Fruit fly (Drosophila melanogaster) whole organism, embryonic: ENCODE measurements around the gene Rad60.

Source experiments
- Ada2b ChIP-seq: fragments of 200-800 bp; sonication (Bioruptor generic); IDR thresholded peaks from 2 replicates; pipeline ENCODE4 v1.3.6; 2022; ENCODE audit warnings: missing biosample characterization, missing genetic modification characterization
- CG10431 ChIP-seq: fragments of 200-800 bp; sonication (Bioruptor generic); optimal IDR thresholded peaks from 3 replicates; lab custom pipeline; 2018; ENCODE audit warnings: missing biosample characterization, mild to moderate bottlenecking, missing genetic modification characterization
- CG10462 ChIP-seq: fragments of 200-800 bp; sonication (Bioruptor generic); optimal IDR thresholded peaks from 2 replicates; lab custom pipeline; 2016; ENCODE audit warnings: missing biosample characterization, missing genetic modification characterization
- CG10654 ChIP-seq: fragments of 200-800 bp; sonication (Bioruptor generic); optimal IDR thresholded peaks from 2 replicates; lab custom pipeline; 2016; ENCODE audit warnings: missing biosample characterization, missing genetic modification characterization
- CG11456 ChIP-seq: fragments of 200-800 bp; sonication (Bioruptor generic); IDR thresholded peaks from 3 replicates; pipeline ENCODE4 v1.3.6; 2022; ENCODE audit warnings: missing biosample characterization, missing genetic modification characterization
- CG11504 ChIP-seq: fragments of 200-800 bp; sonication (Bioruptor generic); optimal IDR thresholded peaks from 3 replicates; lab custom pipeline; 2019; ENCODE audit warnings: missing biosample characterization, mild to moderate bottlenecking, missing genetic modification characterization, moderate library complexity
- CG11560 ChIP-seq: fragments of 200-800 bp; sonication (Bioruptor generic); IDR thresholded peaks from 3 replicates; pipeline ENCODE4 v1.3.6; 2022; ENCODE audit warnings: missing biosample characterization, missing genetic modification characterization
- CG12769 ChIP-seq: fragments of 200-800 bp; sonication (Bioruptor generic); optimal IDR thresholded peaks from 2 replicates; lab custom pipeline; 2019; ENCODE audit warnings: missing biosample characterization, mild to moderate bottlenecking, missing genetic modification characterization, moderate library complexity
- CG14441 ChIP-seq: fragments of 200-800 bp; sonication (Bioruptor generic); IDR thresholded peaks from 2 replicates; pipeline ENCODE4 v1.3.6; 2022; ENCODE audit warnings: missing biosample characterization, missing genetic modification characterization
- CG14667 ChIP-seq: fragments of 200-800 bp; sonication (Bioruptor generic); IDR thresholded peaks from 2 replicates; pipeline ENCODE4 v1.3.6; 2022; ENCODE audit warnings: missing biosample characterization, missing genetic modification characterization
- CG1602 ChIP-seq: fragments of 200-800 bp; sonication (Bioruptor generic); optimal IDR thresholded peaks from 3 replicates; lab custom pipeline; 2016; ENCODE audit warnings: missing biosample characterization, missing genetic modification characterization
- CG17361 ChIP-seq: fragments of 200-800 bp; sonication (Bioruptor generic); IDR thresholded peaks from 3 replicates; pipeline ENCODE4 v1.3.6; 2022; ENCODE audit warnings: missing biosample characterization, missing genetic modification characterization
- CG17829 ChIP-seq: fragments of 200-800 bp; optimal IDR thresholded peaks from 2 replicates; lab custom pipeline; 2019; ENCODE audit warnings: missing biosample characterization, mild to moderate bottlenecking, missing genetic modification characterization, moderate library complexity
- CG18262 ChIP-seq: fragments of 200-800 bp; optimal IDR thresholded peaks from 3 replicates; lab custom pipeline; 2019; ENCODE audit warnings: missing biosample characterization, mild to moderate bottlenecking, missing genetic modification characterization, moderate library complexity
- CG2712 ChIP-seq: fragments of 200-800 bp; optimal IDR thresholded peaks from 3 replicates; lab custom pipeline; 2019; ENCODE audit warnings: missing biosample characterization, mild to moderate bottlenecking, missing genetic modification characterization, moderate library complexity
- CG2875 ChIP-seq: fragments of 200-800 bp; sonication (Bioruptor generic); optimal IDR thresholded peaks from 2 replicates; lab custom pipeline; 2017; ENCODE audit warnings: missing biosample characterization, mild to moderate bottlenecking, missing genetic modification characterization, missing genetic modification reagents
- CG3065 ChIP-seq: fragments of 200-800 bp; sonication (Bioruptor generic); optimal IDR thresholded peaks from 2 replicates; lab custom pipeline; 2016; ENCODE audit warnings: missing biosample characterization, missing genetic modification characterization
- CG3163 ChIP-seq: fragments of 200-800 bp; sonication (Bioruptor generic); optimal IDR thresholded peaks from 3 replicates; lab custom pipeline; 2016; ENCODE audit warnings: missing biosample characterization, missing genetic modification characterization
- CG3726 ChIP-seq: fragments of 200-800 bp; sonication (Bioruptor generic); IDR thresholded peaks from 3 replicates; pipeline ENCODE4, ENCODE4 v1.3.6; 2022; ENCODE audit warnings: missing biosample characterization, missing genetic modification characterization
- CG4328 ChIP-seq: fragments of 200-800 bp; sonication (Bioruptor generic); optimal IDR thresholded peaks from 3 replicates; lab custom pipeline; 2017; ENCODE audit warnings: missing biosample characterization, missing genetic modification reagents, missing genetic modification characterization
- CG4404 ChIP-seq: fragments of 200-800 bp; sonication (Bioruptor generic); IDR thresholded peaks from 2 replicates; pipeline ENCODE4 v1.3.6; 2022; ENCODE audit warnings: missing biosample characterization, missing genetic modification characterization
- CG6254 ChIP-seq: fragments of 200-800 bp; sonication (Bioruptor generic); optimal IDR thresholded peaks from 3 replicates; lab custom pipeline; 2017; ENCODE audit warnings: mild to moderate bottlenecking, missing biosample characterization, missing genetic modification reagents, missing genetic modification characterization
- CG6683 ChIP-seq: fragments of 200-800 bp; sonication (Bioruptor generic); optimal IDR thresholded peaks from 2 replicates; lab custom pipeline; 2017; ENCODE audit warnings: missing biosample characterization, mild to moderate bottlenecking, missing genetic modification characterization, missing genetic modification reagents
- CG7786 ChIP-seq: fragments of 200-800 bp; sonication (Bioruptor generic); optimal IDR thresholded peaks from 2 replicates; lab custom pipeline; 2016; ENCODE audit warnings: missing biosample characterization, missing genetic modification characterization
- CG8281 ChIP-seq: fragments of 200-800 bp; sonication (Bioruptor generic); optimal IDR thresholded peaks from 2 replicates; lab custom pipeline; 2018; ENCODE audit warnings: missing biosample characterization, mild to moderate bottlenecking, missing genetic modification characterization, moderate library complexity
- CG8478 ChIP-seq: fragments of >200 bp; optimal IDR thresholded peaks from 2 replicates; lab custom pipeline; 2018
- CkIIα-i1 ChIP-seq: fragments of 200-800 bp; sonication (Bioruptor generic); IDR thresholded peaks from 2 replicates; pipeline ENCODE4 v1.3.6; 2022; ENCODE audit warnings: missing biosample characterization, missing genetic modification characterization
- D ChIP-seq, 2 experiments: fragments of 200-800 bp in 1 of 2; fragments of >200 bp in 1 of 2; sonication (Bioruptor generic) in 1 of 2; optimal IDR thresholded peaks; 2 replicates in 1 of 2; 3 replicates in 1 of 2; lab custom pipeline; 2017; ENCODE audit warnings: mild to moderate bottlenecking in 1 of 2, missing biosample characterization in 1 of 2, missing genetic modification characterization in 1 of 2, missing genetic modification reagents in 1 of 2
- ERR ChIP-seq: fragments of 200-800 bp; sonication (Bioruptor generic); optimal IDR thresholded peaks from 2 replicates; lab custom pipeline; 2016; ENCODE audit warnings: missing biosample characterization, missing genetic modification characterization
- HLHmδ ChIP-seq: fragments of 200-800 bp; sonication (Bioruptor generic); optimal IDR thresholded peaks from 2 replicates; lab custom pipeline; 2018; ENCODE audit warnings: missing biosample characterization, mild to moderate bottlenecking, missing genetic modification characterization, moderate library complexity
- Hmr ChIP-seq: fragments of 200-800 bp; sonication (Bioruptor generic); optimal IDR thresholded peaks from 3 replicates; lab custom pipeline; 2017; ENCODE audit warnings: mild to moderate bottlenecking, missing biosample characterization, missing genetic modification reagents, missing genetic modification characterization
- MBD-R2 ChIP-seq: fragments of 200-800 bp; sonication (Bioruptor generic); IDR thresholded peaks from 2 replicates; pipeline ENCODE4 v1.3.6; 2022; ENCODE audit warnings: missing biosample characterization, missing genetic modification characterization
- Max ChIP-seq: fragments of 200-800 bp; sonication (Bioruptor generic); optimal IDR thresholded peaks from 2 replicates; lab custom pipeline; 2016; ENCODE audit warnings: missing biosample characterization, mild to moderate bottlenecking, missing genetic modification characterization
- NC2β ChIP-seq: fragments of 200-800 bp; sonication (Bioruptor generic); optimal IDR thresholded peaks from 2 replicates; lab custom pipeline; 2016; ENCODE audit warnings: missing biosample characterization, missing genetic modification characterization
- NFAT ChIP-seq: fragments of 200-800 bp; sonication (Bioruptor generic); IDR thresholded peaks from 2 replicates; pipeline ENCODE4 v1.3.6; 2022; ENCODE audit warnings: missing biosample characterization, missing genetic modification characterization
- Neu2 ChIP-seq: fragments of 200-800 bp; sonication (Bioruptor generic); optimal IDR thresholded peaks from 3 replicates; lab custom pipeline; 2016; ENCODE audit warnings: missing biosample characterization, missing genetic modification characterization, borderline replicate concordance
- Rfx ChIP-seq: fragments of 200-800 bp; sonication (Bioruptor generic); IDR thresholded peaks from 2 replicates; pipeline ENCODE4 v1.3.6; 2022; ENCODE audit warnings: missing biosample characterization, missing genetic modification characterization
- TFAM ChIP-seq: fragments of 200-800 bp; sonication (Bioruptor generic); optimal IDR thresholded peaks from 2 replicates; lab custom pipeline; 2017; ENCODE audit warnings: missing biosample characterization, missing genetic modification characterization, inconsistent platforms
- amos ChIP-seq: fragments of 200-800 bp; sonication (Bioruptor generic); IDR thresholded peaks from 2 replicates; pipeline ENCODE4 v1.3.6; 2022; ENCODE audit warnings: missing biosample characterization, missing genetic modification characterization; ENCODE audit not compliant: partially characterized antibody
- cas ChIP-seq: fragments of 200-800 bp; sonication (Bioruptor generic); IDR thresholded peaks from 2 replicates; pipeline ENCODE4 v1.3.6; 2022; ENCODE audit warnings: missing biosample characterization, missing genetic modification characterization
- chif ChIP-seq, 2 experiments: fragments of 200-800 bp; sonication (Bioruptor generic); optimal IDR thresholded peaks; 3 replicates each; lab custom pipeline; 2016; ENCODE audit warnings: missing biosample characterization in 2 of 2, missing genetic modification characterization in 2 of 2
- cwo ChIP-seq: fragments of 200-800 bp; sonication (Bioruptor generic); optimal IDR thresholded peaks from 3 replicates; lab custom pipeline; 2017; ENCODE audit warnings: missing biosample characterization, missing genetic modification characterization, mild to moderate bottlenecking, moderate library complexity, missing genetic modification reagents
- hbn ChIP-seq: fragments of 200-800 bp; sonication (Bioruptor generic); IDR thresholded peaks from 2 replicates; pipeline ENCODE4 v1.3.6; 2022; ENCODE audit warnings: missing biosample characterization, missing genetic modification characterization; ENCODE audit not compliant: partially characterized antibody
- her ChIP-seq: fragments of 200-800 bp; sonication (Bioruptor generic); optimal IDR thresholded peaks from 2 replicates; lab custom pipeline; 2016; ENCODE audit warnings: missing biosample characterization, missing genetic modification characterization
- jumu ChIP-seq: fragments of 200-800 bp; sonication (Bioruptor generic); optimal IDR thresholded peaks from 3 replicates; lab custom pipeline; 2016; ENCODE audit warnings: missing biosample characterization, missing genetic modification characterization
- pita ChIP-seq: fragments of 200-800 bp; sonication (Bioruptor generic); optimal IDR thresholded peaks from 2 replicates; lab custom pipeline; 2017; ENCODE audit warnings: missing biosample characterization, mild to moderate bottlenecking, missing genetic modification characterization
- repo ChIP-seq: fragments of 200-800 bp; sonication (Bioruptor generic); optimal IDR thresholded peaks from 2 replicates; lab custom pipeline; 2016; ENCODE audit warnings: missing biosample characterization, missing genetic modification characterization
- sna ChIP-seq: fragments of 200-800 bp; sonication (Bioruptor generic); IDR thresholded peaks from 2 replicates; pipeline ENCODE4 v1.3.6; 2022; ENCODE audit warnings: missing biosample characterization, missing genetic modification characterization; ENCODE audit not compliant: partially characterized antibody
- so ChIP-seq: fragments of 200-800 bp; sonication (Bioruptor generic); IDR thresholded peaks from 3 replicates; pipeline ENCODE4 v1.3.6; 2022; ENCODE audit warnings: missing biosample characterization, missing genetic modification characterization
- tgo ChIP-seq: fragments of 200-800 bp; sonication (Bioruptor generic); IDR thresholded peaks from 3 replicates; pipeline ENCODE4 v1.3.6; 2022; ENCODE audit warnings: missing biosample characterization, missing genetic modification characterization
- trh ChIP-seq: fragments of 200-800 bp; sonication (Bioruptor generic); optimal IDR thresholded peaks from 2 replicates; lab custom pipeline; 2016; ENCODE audit warnings: missing biosample characterization, missing genetic modification characterization
- yki ChIP-seq: fragments of >200 bp; optimal IDR thresholded peaks from 3 replicates; lab custom pipeline; 2018

The Rad60 gene

DNA sequence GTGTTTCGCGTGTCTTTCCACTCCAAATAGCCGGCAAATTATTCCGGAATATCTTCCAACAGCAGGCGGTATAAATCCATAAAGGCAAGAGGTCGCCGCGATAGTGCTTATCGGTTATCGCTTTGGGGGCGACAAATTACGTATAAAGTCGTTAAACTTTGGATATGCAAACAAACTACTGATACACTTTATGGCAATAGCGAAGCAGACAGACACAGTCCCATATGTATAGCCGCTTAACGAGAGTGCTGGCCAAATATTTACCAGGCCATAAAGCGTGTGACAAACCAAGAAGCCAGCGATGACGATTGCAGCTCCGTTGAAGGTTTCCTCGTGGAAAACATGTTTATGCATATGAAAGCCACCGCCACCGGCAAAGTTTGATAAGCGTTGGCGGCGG lies 33.0 kb upstream of the Rad60 start (continued):
- no peak for TF ChIP-seq NC2β (GFP tag; lab: Kevin White, UChicago)
- TF ChIP-seq repo (GFP tag; lab: Kevin White, UChicago): no peak
- no peak for TF ChIP-seq chif (GFP tag; optimal IDR thresholded peaks at IDR 0.05; lab: Kevin White, UChicago)
- TF ChIP-seq CG10654 (GFP tag; lab: Kevin White, UChicago): no peak
- TF ChIP-seq CG17829: no peak
- no peak for TF ChIP-seq CG11560 (tag; lab: Robert Waterston, UW)
- no peak for TF ChIP-seq NFAT (GFP tag; lab: Robert Waterston, UW)
- TF ChIP-seq CG2875 (GFP tag; lab: Kevin White, UChicago): peak; percentile 4
- TF ChIP-seq sna (GFP tag; lab: Robert Waterston, UW): no peak
- TF ChIP-seq jumu: no peak
- no peak for TF ChIP-seq CG3726 (GFP tag; lab: Robert Waterston, UW)
- TF ChIP-seq trh (GFP tag; lab: Kevin White, UChicago): no peak
- TF ChIP-seq Hmr (GFP tag; lab: Kevin White, UChicago): peak; percentile 50
- TF ChIP-seq CG18262: no peak
- no peak for TF ChIP-seq CG11504 (tag; lab: Kevin White, UChicago)
- peak; percentile 35 for TF ChIP-seq cwo (GFP tag; lab: Kevin White, UChicago)
- peak; percentile 5 for TF ChIP-seq CG8281 (tag; lab: Kevin White, UChicago)
- TF ChIP-seq CG4328 (GFP tag; lab: Kevin White, UChicago): peak; percentile 10
- TF ChIP-seq so (GFP tag; lab: Robert Waterston, UW): 0 out of 3 replicates have a peak, but pooled peaks have one; percentile 11
- no peak for TF ChIP-seq pita (GFP tag; lab: Kevin White, UChicago)
- peak; percentile 36; the same call in 1 of the 2 replicates for TF ChIP-seq Rfx (GFP tag; lab: Robert Waterston, UW)
- TF ChIP-seq ERR: no peak
- no peak for TF ChIP-seq CG12769
- no peak for TF ChIP-seq Neu2 (GFP tag; lab: Kevin White, UChicago)
- no peak for TF ChIP-seq CG14441
- TF ChIP-seq CG3163 (GFP tag; lab: Kevin White, UChicago): no peak
- no peak for TF ChIP-seq CG7786 (GFP tag; lab: Kevin White, UChicago)
- no peak for TF ChIP-seq CG14667 (GFP tag; lab: Robert Waterston, UW)
- TF ChIP-seq CG10431 (GFP tag; lab: Kevin White, UChicago): no peak
- no peak for TF ChIP-seq CG2712 (tag; lab: Kevin White, UChicago)
- TF ChIP-seq CG11456 (GFP tag; lab: Robert Waterston, UW): no peak
- no peak for TF ChIP-seq yki (lab: Kevin White, UChicago)
- no peak for TF ChIP-seq CG17361 (GFP tag; lab: Robert Waterston, UW)
- no peak for TF ChIP-seq tgo (GFP tag; lab: Robert Waterston, UW)
- TF ChIP-seq Ada2b: no peak
- TF ChIP-seq CG1602 (GFP tag; lab: Kevin White, UChicago): no peak
- peak; percentile 1 for TF ChIP-seq CG6254
- no peak for TF ChIP-seq hbn
- no peak for TF ChIP-seq CG10462 (GFP tag; lab: Kevin White, UChicago)
- no peak for TF ChIP-seq CG6683
- TF ChIP-seq Max (GFP tag; lab: Kevin White, UChicago): no peak
- TF ChIP-seq CkIIα-i1 (GFP tag; lab: Robert Waterston, UW): no peak
- TF ChIP-seq TFAM: no peak
- no peak for TF ChIP-seq MBD-R2 (GFP tag; lab: Robert Waterston, UW)
- TF ChIP-seq CG8478 (lab: Kevin White, UChicago): no peak
- no peak for TF ChIP-seq CG3065
- no peak for TF ChIP-seq HLHmδ
- TF ChIP-seq D (optimal IDR thresholded peaks at IDR 0.05; lab: Kevin White, UChicago): no peak
- TF ChIP-seq D (GFP tag; optimal IDR thresholded peaks at IDR 0.05; lab: Kevin White, UChicago): no peak
- TF ChIP-seq amos (GFP tag; lab: Robert Waterston, UW): no peak
- TF ChIP-seq her: no peak
- TF ChIP-seq cas (GFP tag; lab: Robert Waterston, UW): no peak
- no peak for TF ChIP-seq CG4404 (GFP tag; lab: Robert Waterston, UW)
